Fruit fly (Drosophila melanogaster) whole organism, prepupa: Measurements from ENCODE around the gene Iris.

Source experiments
- CG10631 ChIP-seq: fragments of 200-800 bp; sonication (Bioruptor generic); optimal IDR thresholded peaks from 2 replicates; lab custom pipeline; 2016; ENCODE audit warnings: missing biosample characterization, missing genetic modification characterization
- CG10669 ChIP-seq: fragments of 200-800 bp; sonication (Bioruptor generic); optimal IDR thresholded peaks from 3 replicates; lab custom pipeline; 2018; ENCODE audit warnings: missing biosample characterization, mild to moderate bottlenecking, missing genetic modification characterization, moderate library complexity
- CG11294 ChIP-seq: fragments of 200-800 bp; sonication (Bioruptor generic); IDR thresholded peaks from 2 replicates; pipeline ENCODE4 v1.3.6; 2022; ENCODE audit warnings: missing biosample characterization, missing genetic modification characterization
- CG11762 ChIP-seq: fragments of 200-800 bp; sonication (Bioruptor generic); optimal IDR thresholded peaks from 3 replicates; lab custom pipeline; 2016; ENCODE audit warnings: missing biosample characterization, missing genetic modification characterization; ENCODE audit not compliant: insufficient read depth
- CG1621 ChIP-seq: fragments of 200-800 bp; sonication (Bioruptor generic); optimal IDR thresholded peaks from 3 replicates; lab custom pipeline; 2018; ENCODE audit warnings: missing biosample characterization, mild to moderate bottlenecking, missing genetic modification characterization
- CG16779 ChIP-seq: fragments of 200-800 bp; sonication (Bioruptor generic); optimal IDR thresholded peaks from 3 replicates; lab custom pipeline; 2017; ENCODE audit warnings: missing biosample characterization, mild to moderate bottlenecking, missing genetic modification characterization
- CG3032 ChIP-seq: fragments of 200-800 bp; optimal IDR thresholded peaks from 2 replicates; lab custom pipeline; 2019; ENCODE audit warnings: missing biosample characterization, mild to moderate bottlenecking, missing genetic modification characterization, moderate library complexity
- CG31627 ChIP-seq: fragments of 200-800 bp; sonication (Bioruptor generic); optimal IDR thresholded peaks from 3 replicates; lab custom pipeline; 2016; ENCODE audit warnings: missing biosample characterization, missing genetic modification characterization
- CG32006 ChIP-seq: fragments of 200-800 bp; sonication (Bioruptor generic); optimal IDR thresholded peaks from 3 replicates; lab custom pipeline; 2017; ENCODE audit warnings: missing biosample characterization, mild to moderate bottlenecking, missing genetic modification characterization
- CG34406 ChIP-seq: fragments of 200-800 bp; sonication (Bioruptor generic); optimal IDR thresholded peaks from 3 replicates; lab custom pipeline; 2016; ENCODE audit warnings: missing biosample characterization, missing genetic modification characterization
- CG4318 ChIP-seq: fragments of 200-800 bp; sonication (Bioruptor generic); optimal IDR thresholded peaks from 3 replicates; lab custom pipeline; 2017; ENCODE audit warnings: missing biosample characterization, mild to moderate bottlenecking, missing genetic modification characterization
- CG6163 ChIP-seq: fragments of 200-800 bp; sonication (Bioruptor generic); IDR thresholded peaks from 3 replicates; pipeline ENCODE4 v1.3.6; 2022; ENCODE audit warnings: missing biosample characterization, missing genetic modification characterization
- CG6276 ChIP-seq: fragments of 200-800 bp; sonication (Bioruptor generic); optimal IDR thresholded peaks from 2 replicates; lab custom pipeline; 2017; ENCODE audit warnings: missing biosample characterization, mild to moderate bottlenecking, missing genetic modification characterization
- CG6792 ChIP-seq: fragments of 200-800 bp; sonication (Bioruptor generic); optimal IDR thresholded peaks from 3 replicates; lab custom pipeline; 2016; ENCODE audit warnings: missing biosample characterization, missing genetic modification characterization
- CG6808 ChIP-seq: fragments of 200-800 bp; sonication (Bioruptor generic); optimal IDR thresholded peaks from 3 replicates; lab custom pipeline; 2017; ENCODE audit warnings: missing biosample characterization, missing genetic modification characterization, mild to moderate bottlenecking, moderate library complexity, missing genetic modification reagents
- CG7368 ChIP-seq: fragments of 200-800 bp; sonication (Bioruptor generic); optimal IDR thresholded peaks from 3 replicates; lab custom pipeline; 2016; ENCODE audit warnings: missing biosample characterization, missing genetic modification characterization
- CG8119 ChIP-seq: fragments of 200-800 bp; sonication (Bioruptor generic); IDR thresholded peaks from 3 replicates; pipeline ENCODE4 v1.3.6; 2022; ENCODE audit warnings: missing biosample characterization, missing genetic modification characterization
- CG8319 ChIP-seq: fragments of 200-800 bp; sonication (Bioruptor generic); optimal IDR thresholded peaks from 3 replicates; lab custom pipeline; 2016; ENCODE audit warnings: missing biosample characterization, missing genetic modification characterization
- CG8632 ChIP-seq: fragments of 200-800 bp; sonication (Bioruptor generic); optimal IDR thresholded peaks from 3 replicates; lab custom pipeline; 2016; ENCODE audit warnings: missing biosample characterization, missing genetic modification characterization
- CG9139 ChIP-seq: fragments of 200-800 bp; sonication (Bioruptor generic); optimal IDR thresholded peaks from 3 replicates; lab custom pipeline; 2017; ENCODE audit warnings: missing biosample characterization, mild to moderate bottlenecking, missing genetic modification characterization
- Eip75B ChIP-seq: fragments of 200-800 bp; sonication (Bioruptor generic); optimal IDR thresholded peaks from 3 replicates; lab custom pipeline; 2016; ENCODE audit warnings: missing biosample characterization, missing genetic modification characterization
- Eip78C ChIP-seq: fragments of 200-800 bp; sonication (Bioruptor generic); peaks from one replicate; lab custom pipeline; 2016; ENCODE audit warnings: missing biosample characterization, missing genetic modification characterization
- Ets21C ChIP-seq: fragments of 200-800 bp; sonication (Bioruptor generic); optimal IDR thresholded peaks from 3 replicates; lab custom pipeline; 2016; ENCODE audit warnings: missing biosample characterization, missing genetic modification characterization
- Gug ChIP-seq: fragments of 200-800 bp; sonication (Bioruptor generic); IDR thresholded peaks from 2 replicates; pipeline ENCODE4 v1.3.6; 2022; ENCODE audit warnings: missing biosample characterization, missing genetic modification characterization
- Hr38 ChIP-seq: sonication (Bioruptor generic); optimal IDR thresholded peaks from 2 replicates; lab custom pipeline; 2016; ENCODE audit warnings: missing biosample characterization, missing genetic modification characterization
- Hr4 ChIP-seq: fragments of 200-800 bp; sonication (Bioruptor generic); optimal IDR thresholded peaks from 3 replicates; lab custom pipeline; 2016; ENCODE audit warnings: missing biosample characterization, missing genetic modification characterization
- Lpt ChIP-seq: fragments of 200-800 bp; sonication (Bioruptor generic); optimal IDR thresholded peaks from 3 replicates; lab custom pipeline; 2016; ENCODE audit warnings: missing biosample characterization, missing genetic modification characterization
- Met ChIP-seq: fragments of 200-800 bp; sonication (Bioruptor generic); optimal IDR thresholded peaks from 3 replicates; lab custom pipeline; 2016; ENCODE audit warnings: missing biosample characterization, missing genetic modification characterization
- Sox15 ChIP-seq: fragments of 200-800 bp; sonication (Bioruptor generic); optimal IDR thresholded peaks from 3 replicates; lab custom pipeline; 2016; ENCODE audit warnings: missing biosample characterization, missing genetic modification characterization
- achi ChIP-seq: fragments of 200-800 bp; sonication (Bioruptor generic); optimal IDR thresholded peaks from 3 replicates; lab custom pipeline; 2016; ENCODE audit warnings: missing biosample characterization, missing genetic modification characterization
- acj6 ChIP-seq: fragments of 200-800 bp; sonication (Bioruptor generic); optimal IDR thresholded peaks from 3 replicates; lab custom pipeline; 2016; ENCODE audit warnings: missing biosample characterization, missing genetic modification characterization
- cyc ChIP-seq: fragments of 200-800 bp; sonication (Bioruptor generic); optimal IDR thresholded peaks from 3 replicates; lab custom pipeline; 2016; ENCODE audit warnings: missing biosample characterization, missing genetic modification characterization
- dac ChIP-seq: fragments of 200-800 bp; sonication (Bioruptor generic); optimal IDR thresholded peaks from 2 replicates; lab custom pipeline; 2017; ENCODE audit warnings: missing biosample characterization, mild to moderate bottlenecking, missing genetic modification characterization
- dsx ChIP-seq: fragments of 200-800 bp; optimal IDR thresholded peaks from 3 replicates; lab custom pipeline; 2019; ENCODE audit warnings: missing biosample characterization, mild to moderate bottlenecking, missing genetic modification characterization, moderate library complexity; ENCODE audit not compliant: poor library complexity, severe bottlenecking
- eg ChIP-seq: fragments of 200-800 bp; sonication (Bioruptor generic); IDR thresholded peaks from 3 replicates; pipeline ENCODE4 v1.3.6; 2022; ENCODE audit warnings: missing biosample characterization, missing genetic modification characterization
- esn ChIP-seq: fragments of 200-800 bp; sonication (Bioruptor generic); optimal IDR thresholded peaks from 2 replicates; lab custom pipeline; 2016; ENCODE audit warnings: missing biosample characterization, mild to moderate bottlenecking, missing genetic modification characterization, moderate library complexity
- fd59A ChIP-seq: fragments of 200-800 bp; sonication (Bioruptor generic); optimal IDR thresholded peaks from 2 replicates; lab custom pipeline; 2017; ENCODE audit warnings: missing biosample characterization, mild to moderate bottlenecking, missing genetic modification characterization, missing genetic modification reagents
- fkh ChIP-seq: fragments of 200-800 bp; sonication (Bioruptor generic); optimal IDR thresholded peaks from 3 replicates; lab custom pipeline; 2017; ENCODE audit warnings: missing biosample characterization, mild to moderate bottlenecking, missing genetic modification characterization, moderate library complexity
- lz ChIP-seq: fragments of 200-800 bp; sonication (Bioruptor generic); optimal IDR thresholded peaks from 3 replicates; lab custom pipeline; 2016; ENCODE audit warnings: missing biosample characterization, missing genetic modification characterization
- pdm3 ChIP-seq: fragments of 200-800 bp; sonication (Bioruptor generic); optimal IDR thresholded peaks from 3 replicates; lab custom pipeline; 2016; ENCODE audit warnings: missing biosample characterization, missing genetic modification characterization
- salr ChIP-seq, 2 experiments: fragments of 200-800 bp; sonication (Bioruptor generic); optimal IDR thresholded peaks; 3 replicates each; lab custom pipeline; 2016 to 2018; ENCODE audit warnings: missing biosample characterization in 2 of 2, missing genetic modification characterization in 2 of 2, mild to moderate bottlenecking in 1 of 2
- ss ChIP-seq, 2 experiments: fragments of 200-800 bp; sonication (Bioruptor generic); optimal IDR thresholded peaks; 2 replicates in 1 of 2; 3 replicates in 1 of 2; lab custom pipeline; 2017 to 2018; ENCODE audit warnings: mild to moderate bottlenecking in 2 of 2, missing biosample characterization in 2 of 2, missing genetic modification characterization in 2 of 2, moderate library complexity in 1 of 2
- svp ChIP-seq: fragments of 200-800 bp; sonication (Bioruptor generic); peaks from one replicate; lab custom pipeline; 2016; ENCODE audit warnings: missing biosample characterization, missing genetic modification characterization
- vri ChIP-seq: fragments of 200-800 bp; sonication (Bioruptor generic); optimal IDR thresholded peaks from 3 replicates; lab custom pipeline; 2016; ENCODE audit warnings: missing biosample characterization, mild to moderate bottlenecking, missing genetic modification characterization

Gene Iris

dm6 chr2L:1150554-1150953 is 16.7 kb upstream of the Iris start, which contains the start of the genes Tfb4 and Vps29 (continued):
- TF ChIP-seq eg (peak; percentile 58; the same call in 2 of the 3 replicates), CG3032 (tag; lab: Kevin White, UChicago) (peak; percentile 31), CG1621 (tag; lab: Kevin White, UChicago) (no peak), CG31627 (GFP tag; lab: Kevin White, UChicago) (peak; percentile 48), cyc (GFP tag; lab: Kevin White, UChicago) (no peak)

- TF ChIP-seq CG1621 (tag; lab: Kevin White, UChicago): peak; percentile 95
- TF ChIP-seq eg: no peak
- no peak for TF ChIP-seq CG34406
Measured at dm6 chr2L:1147656-1148055, 13.8 kb upstream of the Iris start.

dm6 chr2L:1144371-1145360 is 10.8 kb upstream of the Iris start:
- TF ChIP-seq pdm3 (GFP tag; lab: Kevin White, UChicago) (peak; percentile 83), CG3032 (tag; lab: Kevin White, UChicago) (peak; percentile 69), lz (GFP tag; lab: Kevin White, UChicago) (peak; percentile 91), CG8632 (GFP tag; lab: Kevin White, UChicago) (peak; percentile 69), Lpt (GFP tag; lab: Kevin White, UChicago) (peak; percentile 13), CG6276 (GFP tag; lab: Kevin White, UChicago) (no peak), CG7368 (peak; percentile 60), CG32006 (GFP tag; lab: Kevin White, UChicago) (peak; percentile 61), cyc (GFP tag; lab: Kevin White, UChicago) (peak; percentile 91), CG6808 (GFP tag; lab: Kevin White, UChicago) (no peak), vri (GFP tag; lab: Kevin White, UChicago) (peak; percentile 99), dsx (peak; percentile 70), CG9139 (GFP tag; lab: Kevin White, UChicago) (no peak), CG31627 (GFP tag; lab: Kevin White, UChicago) (peak; percentile 93), dac (GFP tag; lab: Kevin White, UChicago) (no peak), esn (GFP tag; lab: Kevin White, UChicago) (peak; percentile 94), eg (peak; percentile 57; the same call in 2 of the 3 replicates), salr (GFP tag; optimal IDR thresholded peaks at IDR 0.05; lab: Kevin White, UChicago) (peak in 1 of 2 experiments; percentile 2), svp (GFP tag; lab: Kevin White, UChicago) (peak; percentile 95), CG4318 (GFP tag; lab: Kevin White, UChicago) (no peak), CG11762 (GFP tag; lab: Kevin White, UChicago) (peak; percentile 49), CG34406 (peak; percentile 74), CG10631 (GFP tag; lab: Kevin White, UChicago) (peak; percentile 62), Met (GFP tag; lab: Kevin White, UChicago) (peak; percentile 92), Gug (GFP tag; lab: Robert Waterston, UW) (no peak), achi (GFP tag; lab: Kevin White, UChicago) (peak; percentile 74), ss (GFP tag; optimal IDR thresholded peaks at IDR 0.05; lab: Kevin White, UChicago) (no peak), Sox15 (GFP tag; lab: Kevin White, UChicago) (peak; percentile 49), CG16779 (tag; lab: Kevin White, UChicago) (no peak), Eip78C (peak; percentile 93), Eip75B (GFP tag; lab: Kevin White, UChicago) (peak; percentile 81), CG6163 (GFP tag; lab: Robert Waterston, UW) (peak; percentile 73), fkh (GFP tag; lab: Kevin White, UChicago) (no peak), Ets21C (GFP tag; lab: Kevin White, UChicago) (peak; percentile 89), CG6792 (peak; percentile 74), CG10669 (GFP tag; lab: Kevin White, UChicago) (peak; percentile 65), CG8119 (peak; percentile 64), CG11294 (GFP tag; lab: Robert Waterston, UW) (peak; percentile 32; the same call in 1 of the 2 replicates), CG8319 (GFP tag; lab: Kevin White, UChicago) (peak; percentile 58), Hr38 (GFP tag; lab: Kevin White, UChicago) (no peak), acj6 (GFP tag; lab: Kevin White, UChicago) (peak; percentile 79), Hr4 (GFP tag; lab: Kevin White, UChicago) (no peak), fd59A (GFP tag; lab: Kevin White, UChicago) (peak; percentile 45)
